Worm (Caenorhabditis elegans) whole organism, early embryonic: ENCODE results near the gene smim-14.

ENCODE experiments used
- B0310.2 ChIP-seq: sonication (generic microtip); optimal IDR thresholded peaks from 2 replicates; lab custom pipeline; 2016; ENCODE audit warnings: mild to moderate bottlenecking, missing genetic modification characterization, missing compliant biosample characterization
- aly-1 ChIP-seq: sonication (generic microtip); optimal IDR thresholded peaks from 2 replicates; lab custom pipeline; 2016; ENCODE audit warnings: missing genetic modification characterization, missing compliant biosample characterization
- ama-1 ChIP-seq: fragments of 150-350 bp; optimal IDR thresholded peaks from 2 replicates; lab custom pipeline; 2014
- ceh-13 ChIP-seq: fragments of 200-800 bp; sonication (Bioruptor generic); optimal IDR thresholded peaks from 2 replicates; lab custom pipeline; 2018; ENCODE audit warnings: mild to moderate bottlenecking, missing genetic modification characterization, missing compliant biosample characterization
- ceh-36 ChIP-seq: sonication (generic microtip); optimal IDR thresholded peaks from 2 replicates; lab custom pipeline; 2016; ENCODE audit warnings: missing genetic modification characterization, inconsistent platforms, missing compliant biosample characterization
- ets-7 ChIP-seq: sonication (generic microtip); optimal IDR thresholded peaks from 2 replicates; lab custom pipeline; 2016; ENCODE audit warnings: missing genotype, missing genetic modification characterization, missing compliant biosample characterization
- flt-1 ChIP-seq: fragments of 200-800 bp; sonication (Bioruptor generic); IDR thresholded peaks from 2 replicates; pipeline ENCODE4 v1.3.6; 2022; ENCODE audit warnings: missing genetic modification characterization, missing compliant biosample characterization
- hnd-1 ChIP-seq: sonication (generic microtip); optimal IDR thresholded peaks from 2 replicates; lab custom pipeline; 2016; ENCODE audit warnings: missing genetic modification characterization, missing compliant biosample characterization
- pes-1 ChIP-seq: fragments of 200-800 bp; sonication (Bioruptor generic); IDR thresholded peaks from 2 replicates; pipeline ENCODE4 v1.3.6; 2022; ENCODE audit warnings: missing genetic modification reagents, missing genetic modification characterization, missing compliant biosample characterization
- tbx-11 ChIP-seq: fragments of 200-800 bp; sonication (Bioruptor generic); IDR thresholded peaks from 2 replicates; pipeline ENCODE4 v1.3.6; 2022; ENCODE audit warnings: missing genetic modification characterization, missing compliant biosample characterization
- tra-4 ChIP-seq: sonication (generic microtip); optimal IDR thresholded peaks from 2 replicates; lab custom pipeline; 2017; ENCODE audit warnings: missing genetic modification characterization, missing compliant biosample characterization

- TF ChIP-seq ets-7 (tag; lab: Kevin White, UChicago) (no peak), flt-1 (GFP tag; lab: Robert Waterston, UW) (no peak), B0310.2 (no peak), ama-1 (lab: Kevin White, UChicago) (no peak), pes-1 (no peak), tra-4 (tag; lab: Kevin White, UChicago) (no peak), aly-1 (tag; lab: Kevin White, UChicago) (no peak), ceh-13 (GFP tag; lab: Kevin White, UChicago) (no peak), ceh-36 (tag; lab: Kevin White, UChicago) (no peak), tbx-11 (GFP tag; lab: Robert Waterston, UW) (no peak), hnd-1 (tag; lab: Kevin White, UChicago) (no peak)
Measured at ce11 chrIII:3471403-3472053, 2.0 kb upstream of the smim-14 start, which contains the start of gene rsu-1.
